Fruit fly (Drosophila melanogaster): ENCODE data around the gene Pfdn1.
A peak's percentile ranks its signal among the peaks of the same experiment; 100 is the strongest.

Pfdn1 gene

DNA sequence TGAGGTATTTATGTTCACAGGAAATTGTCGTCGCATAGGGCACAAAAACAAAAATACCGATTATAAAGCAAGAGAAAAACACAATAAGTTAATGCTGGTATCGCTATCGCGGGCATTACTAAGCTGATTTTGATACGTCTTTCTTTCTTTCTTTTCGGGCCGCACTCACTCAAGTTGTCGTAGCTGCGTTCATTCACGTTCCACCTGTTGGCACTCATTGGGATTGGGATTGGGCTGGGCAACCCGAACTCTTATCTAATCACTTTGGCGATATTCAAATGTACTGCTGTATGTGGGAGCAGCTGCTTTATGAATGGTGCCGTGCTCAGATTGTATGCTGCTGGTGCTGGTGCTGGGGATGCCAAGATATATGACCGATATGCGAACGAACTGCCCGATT lies 15.8 kb downstream of the Pfdn1 start (continued):
- TF ChIP-seq CG2875 (GFP tag; optimal IDR thresholded peaks at IDR 0.05) (no peak), NfI (GFP tag; optimal IDR thresholded peaks at IDR 0.05) (no peak), CG16863 (GFP tag; optimal IDR thresholded peaks at IDR 0.05) (no peak), mirr (GFP tag; optimal IDR thresholded peaks at IDR 0.05) (peak; percentile 85), dmrt11E (tag; optimal IDR thresholded peaks at IDR 0.05) (no peak), BtbVII (GFP tag; optimal IDR thresholded peaks at IDR 0.05) (no peak), CG4854 (GFP tag; optimal IDR thresholded peaks at IDR 0.05) (no peak), CG14667 (GFP tag; IDR thresholded peaks at IDR 0.05) (no peak), Camta (GFP tag; optimal IDR thresholded peaks at IDR 0.05) (no peak), Med (GFP tag) (peak; percentile 63), Dfd (GFP tag; optimal IDR thresholded peaks at IDR 0.05) (no peak), HLH3B (GFP tag; IDR thresholded peaks at IDR 0.05) (no peak), Dp (GFP tag; optimal IDR thresholded peaks at IDR 0.05) (no peak), Atf6 (GFP tag; IDR thresholded peaks at IDR 0.05) (no peak), CG2202 (tag; optimal IDR thresholded peaks at IDR 0.05) (no peak), CG13775 (GFP tag; optimal IDR thresholded peaks at IDR 0.05) (no peak), Lim3 (GFP tag; IDR thresholded peaks at IDR 0.05) (no peak), Hr78 (GFP tag; optimal IDR thresholded peaks at IDR 0.05) (no peak), CG10543 (GFP tag; optimal IDR thresholded peaks at IDR 0.05) (peak; percentile 9), Bdp1 (GFP tag; optimal IDR thresholded peaks at IDR 0.05) (no peak), eyg (GFP tag; optimal IDR thresholded peaks at IDR 0.05) (no peak), zen2 (GFP tag; IDR thresholded peaks at IDR 0.05; ENCODE audit: partially characterized antibody) (no peak), Atf3 (GFP tag; optimal IDR thresholded peaks at IDR 0.05) (no peak), nerfin-1 (tag; optimal IDR thresholded peaks at IDR 0.05) (no peak), C15 (GFP tag; IDR thresholded peaks at IDR 0.05) (no peak), CG7372 (GFP tag; IDR thresholded peaks at IDR 0.05) (no peak), CG18599 (GFP tag; optimal IDR thresholded peaks at IDR 0.05) (peak; percentile 19), al (GFP tag; IDR thresholded peaks at IDR 0.05) (no peak), CG8359 (GFP tag; optimal IDR thresholded peaks at IDR 0.05; ENCODE audit: borderline replicate concordance) (no peak), ewg (GFP tag; optimal IDR thresholded peaks at IDR 0.05) (no peak), CG33213 (GFP tag; optimal IDR thresholded peaks at IDR 0.05) (no peak), CoRest (tag; optimal IDR thresholded peaks at IDR 0.05) (no peak), tgo (GFP tag; IDR thresholded peaks at IDR 0.05) (no peak), CG4328 (GFP tag; optimal IDR thresholded peaks at IDR 0.05) (no peak), gt (GFP tag; IDR thresholded peaks at IDR 0.05) (no peak), cg (GFP tag; optimal IDR thresholded peaks at IDR 0.05) (no peak), CG1792 (GFP tag; optimal IDR thresholded peaks at IDR 0.05) (no peak), CG1647 (GFP tag; optimal IDR thresholded peaks at IDR 0.05) (no peak), emc (GFP tag; optimal IDR thresholded peaks at IDR 0.05) (no peak), tx (GFP tag; optimal IDR thresholded peaks at IDR 0.05) (no peak), chinmo (GFP tag; IDR thresholded peaks at IDR 0.05; ENCODE audit: partially characterized antibody) (no peak), wor (GFP tag; IDR thresholded peaks at IDR 0.05) (no peak), Six4 (GFP tag; optimal IDR thresholded peaks at IDR 0.05) (no peak), CG5180 (GFP tag; optimal IDR thresholded peaks at IDR 0.05) (no peak), lov (optimal IDR thresholded peaks at IDR 0.05) (no peak), lov (GFP tag; IDR thresholded peaks at IDR 0.05) (no peak), so (GFP tag; IDR thresholded peaks at IDR 0.05) (no peak), cas (GFP tag; IDR thresholded peaks at IDR 0.05) (no peak), cwo (GFP tag; optimal IDR thresholded peaks at IDR 0.05) (peak; percentile 67), CG1233 (GFP tag; optimal IDR thresholded peaks at IDR 0.05) (no peak), CG10366 (GFP tag; IDR thresholded peaks at IDR 0.05) (no peak), zfh2 (GFP tag; optimal IDR thresholded peaks at IDR 0.05) (no peak)

Measured in whole organism, embryonic.